Fruit fly (Drosophila melanogaster) S2 (cell line): ENCODE results near the gene CG14132.

Source experiments
- CG8478 ChIP-seq: fragments of >200 bp; optimal IDR thresholded peaks from 2 replicates; lab custom pipeline; 2018
- CTCF ChIP-seq, 2 experiments: fragments of >200 bp; optimal IDR thresholded peaks; 2 replicates each; lab custom pipeline; 2018

- peak in 1 of 2 experiments; percentile 12 for TF ChIP-seq CTCF (optimal IDR thresholded peaks at IDR 0.05; lab: Kevin White, UChicago)
- TF ChIP-seq CG8478 (lab: Kevin White, UChicago): no peak
Observed at dm6 chr3L:11691203-11691797, 23.8 kb downstream of the CG14132 start, which contains the start of the genes Pldn and CG14135.
